Fruit fly (Drosophila melanogaster): ENCODE data around the gene Osi4.
A peak's percentile ranks its signal among the peaks of the same experiment; 100 is the strongest.

Osi4 gene

DNA sequence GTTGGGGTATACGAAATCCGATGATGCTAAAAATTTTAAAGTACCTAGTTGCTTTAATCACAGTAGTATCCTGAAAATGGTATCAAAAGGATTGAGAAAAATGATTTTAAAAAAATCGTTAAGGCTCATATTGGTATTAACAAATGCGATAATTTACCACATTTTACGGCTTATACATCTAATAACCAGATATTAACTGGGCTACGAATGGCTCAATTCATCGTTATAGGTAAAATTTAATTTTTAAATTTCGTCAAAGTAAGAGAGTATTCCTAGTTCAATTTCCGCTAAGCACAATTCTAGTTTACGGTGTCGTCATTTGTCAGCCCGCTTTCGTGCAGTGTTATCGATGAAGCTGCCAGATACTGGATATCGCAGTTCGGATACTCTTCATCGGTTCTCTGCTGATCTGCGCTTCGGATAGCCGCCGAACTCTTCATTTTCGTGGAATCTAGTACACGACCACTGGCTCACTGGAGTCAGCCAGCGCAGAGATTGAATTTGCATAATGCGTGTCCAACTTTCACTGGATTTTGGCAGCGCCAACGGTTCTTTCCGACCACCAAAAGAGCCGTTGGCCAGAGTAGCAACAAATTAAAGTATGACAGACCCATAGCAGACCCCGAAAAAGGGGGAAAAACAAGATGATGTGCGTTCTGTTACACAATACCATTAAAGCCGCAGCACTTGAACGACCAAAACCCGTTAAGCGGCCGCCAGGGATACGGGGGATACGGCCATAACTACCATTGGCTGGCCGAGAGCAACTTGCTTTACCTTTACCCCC, 7.7 kb upstream of the Osi4 start (continued):
- no peak for TF ChIP-seq CG18619 (GFP tag; optimal IDR thresholded peaks at IDR 0.05)
- no peak for TF ChIP-seq kah (GFP tag; optimal IDR thresholded peaks at IDR 0.05)
- no peak for TF ChIP-seq NfI (GFP tag; optimal IDR thresholded peaks at IDR 0.05)
- no peak for TF ChIP-seq CG10654 (GFP tag; optimal IDR thresholded peaks at IDR 0.05)
- no peak for TF ChIP-seq Lhr (GFP tag; optimal IDR thresholded peaks at IDR 0.05)
- TF ChIP-seq knrl (GFP tag; IDR thresholded peaks at IDR 0.05; ENCODE audit: partially characterized antibody): no peak
- no peak for TF ChIP-seq CG11398 (GFP tag; optimal IDR thresholded peaks at IDR 0.05)
- peak; percentile 37 for TF ChIP-seq CG1529 (GFP tag; optimal IDR thresholded peaks at IDR 0.05)
- TF ChIP-seq CG14860 (GFP tag; IDR thresholded peaks at IDR 0.05; ENCODE audit: partially characterized antibody): no peak
- TF ChIP-seq CG10543 (GFP tag; optimal IDR thresholded peaks at IDR 0.05): no peak
- no peak for TF ChIP-seq Oaz (GFP tag; IDR thresholded peaks at IDR 0.05)
- no peak for TF ChIP-seq Hsf (GFP tag; optimal IDR thresholded peaks at IDR 0.05)
- no peak for TF ChIP-seq Bgb (GFP tag; IDR thresholded peaks at IDR 0.05; ENCODE audit: partially characterized antibody)
- no peak for TF ChIP-seq luna (GFP tag; optimal IDR thresholded peaks at IDR 0.05)
- TF ChIP-seq CG3847 (GFP tag; IDR thresholded peaks at IDR 0.05): no peak
- no peak for TF ChIP-seq CG31388 (GFP tag; optimal IDR thresholded peaks at IDR 0.05)
- no peak for TF ChIP-seq BtbVII (GFP tag; optimal IDR thresholded peaks at IDR 0.05)
- TF ChIP-seq Gug (GFP tag; IDR thresholded peaks at IDR 0.05): no peak
- no peak for TF ChIP-seq CG9609 (GFP tag; optimal IDR thresholded peaks at IDR 0.05)
- TF ChIP-seq twi (tag; optimal IDR thresholded peaks at IDR 0.05): no peak
- TF ChIP-seq CG31441 (GFP tag; IDR thresholded peaks at IDR 0.05): peak; percentile 62
- TF ChIP-seq chif (GFP tag; optimal IDR thresholded peaks at IDR 0.05): peak in 1 of 2 experiments; percentile 5
- TF ChIP-seq Antp (GFP tag; optimal IDR thresholded peaks at IDR 0.05): no peak
- no peak for TF ChIP-seq CG3726 (GFP tag; IDR thresholded peaks at IDR 0.05)
- no peak for TF ChIP-seq CG15479 (GFP tag; optimal IDR thresholded peaks at IDR 0.05)
- no peak for TF ChIP-seq corto (GFP tag; optimal IDR thresholded peaks at IDR 0.05)
- TF ChIP-seq repo (GFP tag; optimal IDR thresholded peaks at IDR 0.05): no peak
- TF ChIP-seq CG6175 (GFP tag; IDR thresholded peaks at IDR 0.05): no peak
- no peak for TF ChIP-seq CG12659 (GFP tag; optimal IDR thresholded peaks at IDR 0.05)
- no peak for TF ChIP-seq NC2β (GFP tag; optimal IDR thresholded peaks at IDR 0.05)
- TF ChIP-seq CG18262 (tag; optimal IDR thresholded peaks at IDR 0.05): peak; percentile 42
- no peak for TF ChIP-seq CG12236 (GFP tag; optimal IDR thresholded peaks at IDR 0.05)
- TF ChIP-seq Lpt (GFP tag; optimal IDR thresholded peaks at IDR 0.05): no peak
- TF ChIP-seq CG34376 (GFP tag; optimal IDR thresholded peaks at IDR 0.05): no peak
- no peak for TF ChIP-seq gsb-n (tag; optimal IDR thresholded peaks at IDR 0.05)
- TF ChIP-seq tup (GFP tag; optimal IDR thresholded peaks at IDR 0.05): no peak
- no peak for TF ChIP-seq pan (optimal IDR thresholded peaks at IDR 0.05)
- TF ChIP-seq pan (GFP tag; optimal IDR thresholded peaks at IDR 0.05 in 1 of 2, IDR thresholded peaks at IDR 0.05 in 1 of 2): no peak
- no peak for TF ChIP-seq NFAT (GFP tag; IDR thresholded peaks at IDR 0.05)
- TF ChIP-seq CTCF (GFP tag; optimal IDR thresholded peaks at IDR 0.05): no peak
- TF ChIP-seq crp (GFP tag; optimal IDR thresholded peaks at IDR 0.05): no peak
- no peak for TF ChIP-seq nom (GFP tag; optimal IDR thresholded peaks at IDR 0.05)
- no peak for TF ChIP-seq CG18011 (GFP tag; optimal IDR thresholded peaks at IDR 0.05)
- no peak for TF ChIP-seq E2f1 (GFP tag; IDR thresholded peaks at IDR 0.05)
- TF ChIP-seq CG30020 (tag; optimal IDR thresholded peaks at IDR 0.05): no peak
- no peak for TF ChIP-seq sug (tag; optimal IDR thresholded peaks at IDR 0.05)
- TF ChIP-seq sd (tag; optimal IDR thresholded peaks at IDR 0.05): no peak
- no peak for TF ChIP-seq CG15011 (GFP tag; optimal IDR thresholded peaks at IDR 0.05)
- no peak for TF ChIP-seq crol (GFP tag; IDR thresholded peaks at IDR 0.05)
- no peak for TF ChIP-seq Fer3 (tag; optimal IDR thresholded peaks at IDR 0.05)
- no peak for TF ChIP-seq CG7928 (GFP tag; optimal IDR thresholded peaks at IDR 0.05)

Data from whole organism, embryonic.